Fruit fly (Drosophila melanogaster): Measurements from ENCODE around the gene GstO1.

GstO1 gene

DNA sequence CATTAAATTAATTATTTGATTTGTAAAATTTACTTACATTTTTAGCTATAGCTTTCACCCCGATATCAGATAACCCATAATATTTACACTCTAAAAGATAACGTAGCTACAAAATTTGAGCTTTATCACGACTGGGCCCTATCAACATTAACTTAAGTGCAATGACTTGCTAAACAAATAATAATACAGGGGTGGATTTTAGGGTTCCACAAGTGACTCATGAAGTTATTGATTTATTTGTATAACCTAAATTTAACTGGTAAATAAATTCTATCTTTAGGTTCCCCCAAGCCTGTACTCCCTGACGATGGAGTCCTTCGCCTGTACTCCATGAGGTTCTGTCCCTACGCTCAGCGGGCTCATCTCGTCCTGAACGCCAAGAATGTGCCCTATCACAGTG is 5.4 kb downstream of the GstO1 start (continued):
- TF ChIP-seq schlank (tag; optimal IDR thresholded peaks at IDR 0.05) = no peak
- no peak for TF ChIP-seq MTF-1 (GFP tag; optimal IDR thresholded peaks at IDR 0.05; ENCODE audit: borderline replicate concordance)
- peak; percentile 15 for TF ChIP-seq CG13296 (GFP tag; optimal IDR thresholded peaks at IDR 0.05)
- no peak for TF ChIP-seq knrl (GFP tag; IDR thresholded peaks at IDR 0.05; ENCODE audit: partially characterized antibody)

DNA sequence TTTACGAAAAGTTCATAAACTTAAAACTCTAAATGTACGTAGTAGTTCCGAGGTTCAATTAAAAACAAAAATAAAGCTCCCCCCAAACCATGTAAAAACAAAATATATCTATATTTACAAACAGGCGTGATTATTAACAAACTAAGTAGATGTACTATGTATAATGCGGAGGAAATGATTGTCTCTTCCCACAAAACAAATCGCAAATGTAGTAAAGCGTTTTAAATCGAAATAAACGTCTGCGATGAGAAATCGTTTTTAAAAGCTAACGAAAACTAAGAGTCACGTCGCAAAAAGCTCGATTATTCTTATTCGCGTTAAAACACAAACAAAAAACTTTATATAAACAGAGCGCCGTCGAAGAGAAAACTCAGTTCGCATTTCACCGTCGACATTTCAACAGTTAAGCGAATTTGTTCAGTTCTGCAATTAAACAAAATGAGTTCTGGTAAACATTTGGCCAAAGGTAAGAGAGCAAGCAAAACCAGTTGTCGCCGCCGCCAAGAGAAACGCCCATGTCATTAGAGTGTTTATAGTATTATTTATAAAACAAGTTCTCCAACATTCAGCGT is 6.1 kb downstream of the GstO1 start, which contains the start of gene GstO3:
TSS of gene GstO3 (plus strand) at position 370 of the 572 bp plus-strand sequence.
- TF ChIP-seq CG42726 (GFP tag; IDR thresholded peaks at IDR 0.05; ENCODE audit: partially characterized antibody) (0 out of 2 replicates have a peak, but pooled peaks have one; percentile 26), CG18764 (GFP tag; optimal IDR thresholded peaks at IDR 0.05) (no peak), Doc3 (GFP tag; IDR thresholded peaks at IDR 0.05; ENCODE audit: partially characterized antibody) (no peak), exex (tag; optimal IDR thresholded peaks at IDR 0.05) (peak; percentile 19), slou (GFP tag; optimal IDR thresholded peaks at IDR 0.05) (no peak), CG10543 (GFP tag; optimal IDR thresholded peaks at IDR 0.05) (peak; percentile 15), Trl (optimal IDR thresholded peaks at IDR 0.05) (peak in 1 of 2 experiments; percentile 85), Trl (GFP tag; optimal IDR thresholded peaks at IDR 0.05) (no peak), CG11085 (GFP tag; IDR thresholded peaks at IDR 0.05) (no peak), CG13287 (GFP tag; IDR thresholded peaks at IDR 0.05; ENCODE audit: partially characterized antibody) (peak; percentile 58), CG3163 (GFP tag; optimal IDR thresholded peaks at IDR 0.05) (peak; percentile 93), Pdp1 (GFP tag; optimal IDR thresholded peaks at IDR 0.05) (peak in 1 of 2 experiments; percentile 59), fru (optimal IDR thresholded peaks at IDR 0.05) (no peak), bsh (GFP tag; optimal IDR thresholded peaks at IDR 0.05) (peak in 1 of 2 experiments; percentile 38), corto (GFP tag; optimal IDR thresholded peaks at IDR 0.05) (peak; percentile 32), Med (GFP tag) (peak; percentile 51), gro (GFP tag; optimal IDR thresholded peaks at IDR 0.05) (peak; percentile 3), phol (tag; optimal IDR thresholded peaks at IDR 0.05) (no peak), lab (GFP tag; optimal IDR thresholded peaks at IDR 0.05) (peak; percentile 34), CG4820 (GFP tag; optimal IDR thresholded peaks at IDR 0.05) (no peak), chinmo (GFP tag; IDR thresholded peaks at IDR 0.05; ENCODE audit: partially characterized antibody) (peak; percentile 71; the same call in 1 of the 4 replicates), CG12659 (GFP tag; optimal IDR thresholded peaks at IDR 0.05) (peak; percentile 5), lbe (GFP tag; optimal IDR thresholded peaks at IDR 0.05) (peak; percentile 67), nom (GFP tag; optimal IDR thresholded peaks at IDR 0.05) (peak; percentile 81), CG15514 (GFP tag; optimal IDR thresholded peaks at IDR 0.05) (peak; percentile 52), Fer1 (GFP tag; optimal IDR thresholded peaks at IDR 0.05) (peak; percentile 43)

- TF ChIP-seq CG12155 (GFP tag; optimal IDR thresholded peaks at IDR 0.05) (no peak), ewg (GFP tag; optimal IDR thresholded peaks at IDR 0.05) (no peak), CG15073 (GFP tag; optimal IDR thresholded peaks at IDR 0.05) (no peak), Side (GFP tag; optimal IDR thresholded peaks at IDR 0.05) (no peak), BEAF-32 (GFP tag; optimal IDR thresholded peaks at IDR 0.05) (peak; percentile 10), sens (GFP tag) (no peak), CG13296 (GFP tag; optimal IDR thresholded peaks at IDR 0.05) (no peak), psq (GFP tag; optimal IDR thresholded peaks at IDR 0.05) (no peak), B-H1 (GFP tag; IDR thresholded peaks at IDR 0.05) (no peak), Ptx1 (GFP tag; IDR thresholded peaks at IDR 0.05) (no peak), dysf (GFP tag; IDR thresholded peaks at IDR 0.05) (no peak), scrt (GFP tag; optimal IDR thresholded peaks at IDR 0.05) (no peak), CG8478 (optimal IDR thresholded peaks at IDR 0.05) (no peak), ap (GFP tag; IDR thresholded peaks at IDR 0.05) (no peak), Doc2 (GFP tag; IDR thresholded peaks at IDR 0.05) (no peak), chn (GFP tag; optimal IDR thresholded peaks at IDR 0.05) (peak; percentile 7), HLH54F (GFP tag; optimal IDR thresholded peaks at IDR 0.05) (no peak), CG9727 (GFP tag; optimal IDR thresholded peaks at IDR 0.05) (no peak), jing (GFP tag; optimal IDR thresholded peaks at IDR 0.05) (no peak), CG7839 (tag; optimal IDR thresholded peaks at IDR 0.05) (no peak)
These were observed 9.9 kb downstream of the GstO1 start, which contains the start of gene CG6683 for dm6 chr3L:8514768-8515167. Gene CG6683 (minus strand): TSS chr3L:8514921.

Measured in whole organism, embryonic.